Comparison of ENCODE assay signal across 1 fruit fly cellular context in genomic region chr3L:7909695-7910463, dm6.
A peak's percentile ranks its signal among the peaks of the same experiment; 100 is the strongest.
TF ChIP-seq lines count a peak whose summit lies in the region.

No protein-coding gene starts in this region.

TF ChIP-seq in whole organism, embryonic, 481 proteins besides CTCF, POLR2A, EP300 and RAD21 (continued from another document):
- TF ChIP-seq p53 (GFP tag; optimal IDR thresholded peaks at IDR 0.05; lab: Kevin White, UChicago) (no peak), dati (GFP tag; IDR thresholded peaks at IDR 0.05; lab: Robert Waterston, UW) (no peak), Eip74EF (GFP tag; optimal IDR thresholded peaks at IDR 0.05; lab: Kevin White, UChicago) (no peak), Abd-B (GFP tag; optimal IDR thresholded peaks at IDR 0.05; lab: Kevin White, UChicago) (peak; percentile 6), ftz-f1 (GFP tag; optimal IDR thresholded peaks at IDR 0.05; lab: Kevin White, UChicago) (peak; percentile 46), Aef1 (GFP tag; IDR thresholded peaks at IDR 0.05; lab: Robert Waterston, UW) (no peak), ac (GFP tag; optimal IDR thresholded peaks at IDR 0.05; lab: Kevin White, UChicago) (no peak), esg (GFP tag; conservative IDR thresholded peaks at IDR 0.05; lab: Robert Waterston, UW) (no peak), Mes4 (GFP tag; optimal IDR thresholded peaks at IDR 0.05; lab: Kevin White, UChicago) (no peak), CG15479 (GFP tag; optimal IDR thresholded peaks at IDR 0.05; lab: Kevin White, UChicago) (peak; percentile 48), CG34376 (GFP tag; optimal IDR thresholded peaks at IDR 0.05; lab: Kevin White, UChicago) (no peak), Hsf (GFP tag; optimal IDR thresholded peaks at IDR 0.05; lab: Kevin White, UChicago) (no peak), CG13123 (GFP tag; optimal IDR thresholded peaks at IDR 0.05; lab: Kevin White, UChicago) (no peak), CG8089 (GFP tag; optimal IDR thresholded peaks at IDR 0.05; lab: Kevin White, UChicago) (no peak), Fer3 (tag; optimal IDR thresholded peaks at IDR 0.05; lab: Kevin White, UChicago) (no peak), HmgZ (tag; optimal IDR thresholded peaks at IDR 0.05; lab: Kevin White, UChicago) (no peak), CG1529 (GFP tag; optimal IDR thresholded peaks at IDR 0.05; lab: Kevin White, UChicago) (no peak), CG17568 (GFP tag; optimal IDR thresholded peaks at IDR 0.05; lab: Kevin White, UChicago) (no peak), tup (GFP tag; optimal IDR thresholded peaks at IDR 0.05; lab: Kevin White, UChicago) (no peak), Jarid2 (GFP tag; optimal IDR thresholded peaks at IDR 0.05; lab: Kevin White, UChicago) (no peak), CG3847 (GFP tag; IDR thresholded peaks at IDR 0.05; lab: Robert Waterston, UW) (peak; percentile 28; the same call in 1 of the 2 replicates), CG9609 (GFP tag; optimal IDR thresholded peaks at IDR 0.05; lab: Kevin White, UChicago) (no peak), CG4707 (GFP tag; optimal IDR thresholded peaks at IDR 0.05; lab: Kevin White, UChicago) (no peak), stc (GFP tag; IDR thresholded peaks at IDR 0.05; lab: Robert Waterston, UW) (no peak), CG8290 (GFP tag; optimal IDR thresholded peaks at IDR 0.05; lab: Kevin White, UChicago) (no peak), CG8290 (tag; optimal IDR thresholded peaks at IDR 0.05; lab: Kevin White, UChicago) (no peak), CG10321 (GFP tag; IDR thresholded peaks at IDR 0.05; lab: Robert Waterston, UW) (no peak), Optix (GFP tag; IDR thresholded peaks at IDR 0.05; lab: Robert Waterston, UW) (no peak), CG3838 (GFP tag; optimal IDR thresholded peaks at IDR 0.05; lab: Kevin White, UChicago) (no peak), danr (GFP tag; IDR thresholded peaks at IDR 0.05; lab: Robert Waterston, UW) (no peak), oc (tag; optimal IDR thresholded peaks at IDR 0.05; lab: Kevin White, UChicago) (no peak), cad (GFP tag; optimal IDR thresholded peaks at IDR 0.05; lab: Kevin White, UChicago) (peak; percentile 47), hbn (GFP tag; IDR thresholded peaks at IDR 0.05; lab: Robert Waterston, UW; ENCODE audit: partially characterized antibody) (no peak), vnd (GFP tag; IDR thresholded peaks at IDR 0.05; lab: Robert Waterston, UW; ENCODE audit: partially characterized antibody) (no peak), CG2202 (tag; optimal IDR thresholded peaks at IDR 0.05; lab: Kevin White, UChicago) (no peak), Sox100B (GFP tag; optimal IDR thresholded peaks at IDR 0.05; lab: Kevin White, UChicago) (peak; percentile 1), TFAM (GFP tag; optimal IDR thresholded peaks at IDR 0.05; lab: Kevin White, UChicago) (no peak), Bteb2 (GFP tag; optimal IDR thresholded peaks at IDR 0.05; lab: Kevin White, UChicago) (no peak), CG7357 (GFP tag; IDR thresholded peaks at IDR 0.05; lab: Robert Waterston, UW) (no peak), slbo (GFP tag; IDR thresholded peaks at IDR 0.05; lab: Robert Waterston, UW) (peak; percentile 56)
